Worm (Caenorhabditis elegans) whole organism, late embryonic: Measurements from ENCODE around the gene raga-1.

Experiments
- hlh-6 ChIP-seq: sonication (generic microtip); optimal IDR thresholded peaks from 2 replicates; lab custom pipeline; 2016; ENCODE audit warnings: missing genotype, missing genetic modification characterization, missing compliant biosample characterization
- pha-4 ChIP-seq: fragments of 150-350 bp; optimal IDR thresholded peaks from 2 replicates; lab custom pipeline; 2018; ENCODE audit warnings: missing biosample characterization, missing genetic modification reagents, missing genetic modification characterization

DNA sequence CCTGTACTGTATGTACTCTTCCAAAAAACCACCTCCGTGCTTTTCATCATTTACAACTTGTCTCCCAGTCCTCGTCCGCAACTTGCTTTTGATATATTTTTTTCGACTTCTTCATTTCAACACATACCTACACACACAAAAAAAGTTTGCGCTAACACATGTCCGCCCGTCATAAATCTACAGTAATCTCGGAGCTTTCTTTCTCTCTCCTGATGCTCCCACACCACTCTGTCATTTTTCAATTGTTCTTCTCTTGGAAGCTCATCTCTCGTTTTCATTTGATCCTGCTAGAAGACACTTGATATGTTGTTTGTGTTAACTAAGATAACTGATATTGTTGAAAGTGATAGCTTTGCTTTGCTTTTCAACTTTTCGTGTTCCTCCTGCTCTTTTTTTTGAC lies 20.0 kb upstream of the raga-1 start:
- TF ChIP-seq pha-4 (tag; lab: Kevin White, UChicago) (no peak), hlh-6 (tag; lab: Kevin White, UChicago) (no peak)
